Worm (Caenorhabditis elegans) whole organism, late embryonic: ENCODE results near the gene rnp-2.

ENCODE experiments used
- F13H6.1 ChIP-seq: sonication (generic microtip); optimal IDR thresholded peaks from 2 replicates; lab custom pipeline; 2016; ENCODE audit warnings: missing genetic modification characterization, missing compliant biosample characterization
- ceh-19 ChIP-seq: fragments of 200-800 bp; sonication (Bioruptor generic); optimal IDR thresholded peaks from 2 replicates; lab custom pipeline; 2018; ENCODE audit warnings: mild to moderate bottlenecking, missing genetic modification characterization, missing compliant biosample characterization
- gmeb-2 ChIP-seq: sonication (generic microtip); optimal IDR thresholded peaks from 2 replicates; lab custom pipeline; 2016; ENCODE audit warnings: missing genetic modification characterization, inconsistent platforms, missing compliant biosample characterization
- pha-2 ChIP-seq: sonication (generic microtip); optimal IDR thresholded peaks from 2 replicates; lab custom pipeline; 2017; ENCODE audit warnings: mild to moderate bottlenecking, missing genetic modification characterization, missing compliant biosample characterization
- zip-5 ChIP-seq: sonication (generic microtip); optimal IDR thresholded peaks from 2 replicates; lab custom pipeline; 2016; ENCODE audit warnings: missing genetic modification characterization, missing compliant biosample characterization

- TF ChIP-seq zip-5 (no peak), ceh-19 (GFP tag; lab: Kevin White, UChicago) (no peak), gmeb-2 (tag; lab: Kevin White, UChicago) (no peak), pha-2 (tag; lab: Kevin White, UChicago) (no peak), F13H6.1 (no peak)
These were observed 43.5 kb downstream of the rnp-2 start for ce11 chrIV:4215349-4215748.
